Worm (Caenorhabditis elegans): ENCODE measurements around the gene dnj-11.

ce11 chrIV:6603549-6603948, 17.9 kb downstream of the dnj-11 start:
- TF ChIP-seq snpc-4 (tag; optimal IDR thresholded peaks at IDR 0.05) = no peak
- TF ChIP-seq ceh-82 (tag; optimal IDR thresholded peaks at IDR 0.05) = no peak

Data from whole organism, L3 larva.